Fruit fly (Drosophila melanogaster): ENCODE measurements around the gene CG6005.
A peak's percentile ranks its signal among the peaks of the same experiment; 100 is the strongest.

The CG6005 gene

dm6 chr3R:19070222-19070949, 46.6 kb upstream of the CG6005 start (continued):
- no peak; the same call in 2 of the 3 replicates for TF ChIP-seq eg (GFP tag; IDR thresholded peaks at IDR 0.05)
- no peak for TF ChIP-seq esn (GFP tag; optimal IDR thresholded peaks at IDR 0.05)
- peak; percentile 2 for TF ChIP-seq pdm3 (GFP tag; optimal IDR thresholded peaks at IDR 0.05)
- TF ChIP-seq CG11762 (GFP tag; optimal IDR thresholded peaks at IDR 0.05; ENCODE audit: insufficient read depth): no peak
- no peak for TF ChIP-seq Ets21C (GFP tag; optimal IDR thresholded peaks at IDR 0.05)
- no peak for TF ChIP-seq CG6163 (GFP tag; IDR thresholded peaks at IDR 0.05)
- peak; percentile 65 for TF ChIP-seq CG10631 (GFP tag; optimal IDR thresholded peaks at IDR 0.05)
- no peak for TF ChIP-seq Blimp-1 (GFP tag; optimal IDR thresholded peaks at IDR 0.05)
- peak; percentile 14 for TF ChIP-seq Ets96B (tag; optimal IDR thresholded peaks at IDR 0.05)
- peak; percentile 13 for TF ChIP-seq CG6792 (GFP tag; optimal IDR thresholded peaks at IDR 0.05)
- peak; percentile 47 for TF ChIP-seq spab (GFP tag; optimal IDR thresholded peaks at IDR 0.05)
- peak; percentile 40 for TF ChIP-seq achi (GFP tag; optimal IDR thresholded peaks at IDR 0.05)
- TF ChIP-seq CG4318 (GFP tag; optimal IDR thresholded peaks at IDR 0.05): no peak
- peak; percentile 50 for TF ChIP-seq CG3032 (tag; optimal IDR thresholded peaks at IDR 0.05)
- peak; percentile 49 for TF ChIP-seq CG3919 (GFP tag; optimal IDR thresholded peaks at IDR 0.05)
- TF ChIP-seq CG6854 (GFP tag; optimal IDR thresholded peaks at IDR 0.05): no peak
- TF ChIP-seq acj6 (GFP tag; optimal IDR thresholded peaks at IDR 0.05): peak; percentile 2
- TF ChIP-seq CG34406 (GFP tag; optimal IDR thresholded peaks at IDR 0.05): no peak
- TF ChIP-seq fd59A (GFP tag; optimal IDR thresholded peaks at IDR 0.05): peak; percentile 52

dm6 chr3R:19069740-19070139, 45.9 kb upstream of the CG6005 start:
- TF ChIP-seq Eip75B (GFP tag; optimal IDR thresholded peaks at IDR 0.05): peak; percentile 47
- no peak for TF ChIP-seq CG31627 (GFP tag; optimal IDR thresholded peaks at IDR 0.05)
- TF ChIP-seq CG8319 (GFP tag; optimal IDR thresholded peaks at IDR 0.05): no peak
- peak; percentile 42 for TF ChIP-seq CG10631 (GFP tag; optimal IDR thresholded peaks at IDR 0.05)
- TF ChIP-seq svp (GFP tag): no peak
- no peak for TF ChIP-seq Lpt (GFP tag; optimal IDR thresholded peaks at IDR 0.05)
- peak; percentile 50 for TF ChIP-seq achi (GFP tag; optimal IDR thresholded peaks at IDR 0.05)
- no peak for TF ChIP-seq CG9139 (GFP tag; optimal IDR thresholded peaks at IDR 0.05)
- peak; percentile 32 for TF ChIP-seq dsx (GFP tag; optimal IDR thresholded peaks at IDR 0.05; ENCODE audit: poor library complexity, severe bottlenecking)
- TF ChIP-seq acj6 (GFP tag; optimal IDR thresholded peaks at IDR 0.05): peak; percentile 16
- TF ChIP-seq pdm3 (GFP tag; optimal IDR thresholded peaks at IDR 0.05): peak; percentile 26
- TF ChIP-seq Sox102F (GFP tag; optimal IDR thresholded peaks at IDR 0.05): no peak
- peak; percentile 32 for TF ChIP-seq fd59A (GFP tag; optimal IDR thresholded peaks at IDR 0.05)
- peak; percentile 40 for TF ChIP-seq CG3032 (tag; optimal IDR thresholded peaks at IDR 0.05)
- no peak for TF ChIP-seq CG10669 (GFP tag; optimal IDR thresholded peaks at IDR 0.05)
- TF ChIP-seq topi (GFP tag; optimal IDR thresholded peaks at IDR 0.05): no peak
- peak; percentile 72 for TF ChIP-seq Eip78C (GFP tag)
- TF ChIP-seq CG11294 (GFP tag; IDR thresholded peaks at IDR 0.05): no peak
- no peak for TF ChIP-seq Gug (GFP tag; IDR thresholded peaks at IDR 0.05)
- TF ChIP-seq OdsH (GFP tag; optimal IDR thresholded peaks at IDR 0.05): no peak
- TF ChIP-seq CG8119 (GFP tag; IDR thresholded peaks at IDR 0.05): peak; percentile 29; the same call in 1 of the 3 replicates
- peak; percentile 39 for TF ChIP-seq Sox14 (GFP tag; optimal IDR thresholded peaks at IDR 0.05)
- peak; percentile 22 for TF ChIP-seq CG1621 (tag; optimal IDR thresholded peaks at IDR 0.05)
- TF ChIP-seq CG3919 (GFP tag; optimal IDR thresholded peaks at IDR 0.05): peak; percentile 24
- TF ChIP-seq Sox15 (GFP tag; optimal IDR thresholded peaks at IDR 0.05): no peak
- TF ChIP-seq fkh (GFP tag; optimal IDR thresholded peaks at IDR 0.05): no peak
- peak; percentile 4 for TF ChIP-seq spab (GFP tag; optimal IDR thresholded peaks at IDR 0.05)
- TF ChIP-seq Ets96B (tag; optimal IDR thresholded peaks at IDR 0.05): peak; percentile 43
- TF ChIP-seq CG6163 (GFP tag; IDR thresholded peaks at IDR 0.05): peak; percentile 51; the same call in 1 of the 3 replicates
- no peak for TF ChIP-seq vri (GFP tag; optimal IDR thresholded peaks at IDR 0.05)
- TF ChIP-seq Hr4 (GFP tag; optimal IDR thresholded peaks at IDR 0.05): peak; percentile 22
- TF ChIP-seq Met (GFP tag; optimal IDR thresholded peaks at IDR 0.05): no peak
- TF ChIP-seq CG32006 (GFP tag; optimal IDR thresholded peaks at IDR 0.05): peak; percentile 18
- no peak for TF ChIP-seq esn (GFP tag; optimal IDR thresholded peaks at IDR 0.05)
- TF ChIP-seq salr (GFP tag; optimal IDR thresholded peaks at IDR 0.05): peak in 1 of 2 experiments; percentile 7
- TF ChIP-seq CG6854 (GFP tag; optimal IDR thresholded peaks at IDR 0.05): no peak
